Fruit fly (Drosophila melanogaster) whole organism, embryonic: Measurements from ENCODE around the gene nudC.
A peak's percentile ranks its signal among the peaks of the same experiment; 100 is the strongest.

Source experiments
- Abd-B ChIP-seq: fragments of 200-800 bp; sonication (Bioruptor generic); optimal IDR thresholded peaks from 2 replicates; lab custom pipeline; 2018; ENCODE audit warnings: missing biosample characterization, mild to moderate bottlenecking, missing genetic modification characterization, moderate library complexity
- Bgb ChIP-seq: fragments of 200-800 bp; sonication (Bioruptor generic); IDR thresholded peaks from 2 replicates; pipeline ENCODE4 v1.3.6; 2022; ENCODE audit warnings: missing biosample characterization, missing genetic modification characterization; ENCODE audit not compliant: partially characterized antibody
- CG11560 ChIP-seq: fragments of 200-800 bp; sonication (Bioruptor generic); IDR thresholded peaks from 3 replicates; pipeline ENCODE4 v1.3.6; 2022; ENCODE audit warnings: missing biosample characterization, missing genetic modification characterization
- CG12155 ChIP-seq: fragments of 200-800 bp; sonication (Bioruptor generic); optimal IDR thresholded peaks from 3 replicates; lab custom pipeline; 2016; ENCODE audit warnings: missing biosample characterization, missing genetic modification characterization
- CG12391 ChIP-seq: fragments of 200-800 bp; sonication (Bioruptor generic); optimal IDR thresholded peaks from 3 replicates; lab custom pipeline; 2018; ENCODE audit warnings: missing biosample characterization, mild to moderate bottlenecking, missing genetic modification characterization, moderate library complexity
- CG12659 ChIP-seq: fragments of 200-800 bp; sonication (Bioruptor generic); optimal IDR thresholded peaks from 3 replicates; lab custom pipeline; 2017; ENCODE audit warnings: mild to moderate bottlenecking, missing biosample characterization, missing genetic modification reagents, missing genetic modification characterization
- CG12942 ChIP-seq: fragments of 200-800 bp; sonication (Bioruptor generic); optimal IDR thresholded peaks from 3 replicates; lab custom pipeline; 2016; ENCODE audit warnings: missing biosample characterization, missing genetic modification characterization
- CG13296 ChIP-seq: fragments of 200-800 bp; sonication (Bioruptor generic); optimal IDR thresholded peaks from 3 replicates; lab custom pipeline; 2018; ENCODE audit warnings: missing biosample characterization, mild to moderate bottlenecking, missing genetic modification characterization
- CG13424 ChIP-seq: fragments of 200-800 bp; sonication (Bioruptor generic); optimal IDR thresholded peaks from 2 replicates; lab custom pipeline; 2019; ENCODE audit warnings: missing biosample characterization, mild to moderate bottlenecking, missing genetic modification characterization, moderate library complexity
- CG17361 ChIP-seq: fragments of 200-800 bp; sonication (Bioruptor generic); IDR thresholded peaks from 3 replicates; pipeline ENCODE4 v1.3.6; 2022; ENCODE audit warnings: missing biosample characterization, missing genetic modification characterization
- CG17612 ChIP-seq: fragments of 200-800 bp; sonication (Bioruptor generic); IDR thresholded peaks from 2 replicates; pipeline ENCODE4 v1.3.6; 2022; ENCODE audit warnings: missing biosample characterization, missing genetic modification characterization
- CG34376 ChIP-seq: fragments of 200-800 bp; sonication (Bioruptor generic); optimal IDR thresholded peaks from 2 replicates; lab custom pipeline; 2018; ENCODE audit warnings: missing biosample characterization, mild to moderate bottlenecking, missing genetic modification characterization
- CG3847 ChIP-seq: fragments of 200-800 bp; sonication (Bioruptor generic); IDR thresholded peaks from 2 replicates; pipeline ENCODE4 v1.3.6; 2022; ENCODE audit warnings: missing biosample characterization, missing genetic modification characterization
- CG6813 ChIP-seq: fragments of 200-800 bp; sonication (Bioruptor generic); optimal IDR thresholded peaks from 2 replicates; lab custom pipeline; 2017; ENCODE audit warnings: missing biosample characterization, missing genetic modification characterization, mild to moderate bottlenecking, moderate library complexity, missing genetic modification reagents
- CG7372 ChIP-seq: fragments of 200-800 bp; sonication (Bioruptor generic); IDR thresholded peaks from 2 replicates; pipeline ENCODE4 v1.3.6; 2022; ENCODE audit warnings: missing biosample characterization, missing genetic modification characterization
- CG7556 ChIP-seq: fragments of 200-800 bp; sonication (Bioruptor generic); optimal IDR thresholded peaks from 2 replicates; lab custom pipeline; 2017; ENCODE audit warnings: missing biosample characterization, mild to moderate bottlenecking, missing genetic modification characterization
- CG7928 ChIP-seq: fragments of 200-800 bp; sonication (Bioruptor generic); optimal IDR thresholded peaks from 2 replicates; lab custom pipeline; 2017; ENCODE audit warnings: missing biosample characterization, mild to moderate bottlenecking, missing genetic modification characterization
- CG8281 ChIP-seq: fragments of 200-800 bp; sonication (Bioruptor generic); optimal IDR thresholded peaks from 2 replicates; lab custom pipeline; 2018; ENCODE audit warnings: missing biosample characterization, mild to moderate bottlenecking, missing genetic modification characterization, moderate library complexity
- Dbx ChIP-seq: fragments of 200-800 bp; sonication (Bioruptor generic); IDR thresholded peaks from 3 replicates; pipeline ENCODE4 v1.3.6; 2022; ENCODE audit warnings: missing biosample characterization, missing genetic modification characterization
- Fer3 ChIP-seq: fragments of 200-800 bp; sonication (Bioruptor generic); optimal IDR thresholded peaks from 2 replicates; lab custom pipeline; 2018; ENCODE audit warnings: missing biosample characterization, mild to moderate bottlenecking, missing genetic modification characterization, moderate library complexity
- HHEX ChIP-seq: fragments of 200-800 bp; sonication (Bioruptor generic); optimal IDR thresholded peaks from 3 replicates; lab custom pipeline; 2017; ENCODE audit warnings: missing biosample characterization, mild to moderate bottlenecking, missing genetic modification characterization, missing genetic modification reagents
- MBD-R2 ChIP-seq: fragments of 200-800 bp; sonication (Bioruptor generic); IDR thresholded peaks from 2 replicates; pipeline ENCODE4 v1.3.6; 2022; ENCODE audit warnings: missing biosample characterization, missing genetic modification characterization
- Ssrp ChIP-seq: fragments of 200-800 bp; sonication (Bioruptor generic); optimal IDR thresholded peaks from 2 replicates; lab custom pipeline; 2018; ENCODE audit warnings: missing biosample characterization, mild to moderate bottlenecking, missing genetic modification characterization, moderate library complexity
- aop ChIP-seq: fragments of 200-800 bp; sonication (Bioruptor generic); IDR thresholded peaks from 2 replicates; pipeline ENCODE4 v1.3.6; 2022; ENCODE audit warnings: missing biosample characterization, missing genetic modification characterization
- bsh ChIP-seq, 2 experiments: fragments of 200-800 bp; sonication (Bioruptor generic); optimal IDR thresholded peaks; 2 replicates each; lab custom pipeline; 2017 to 2018; ENCODE audit warnings: mild to moderate bottlenecking in 2 of 2, missing biosample characterization in 2 of 2, missing genetic modification characterization in 2 of 2, moderate library complexity in 1 of 2
- cg ChIP-seq: fragments of 200-800 bp; sonication (Bioruptor generic); optimal IDR thresholded peaks from 3 replicates; lab custom pipeline; 2019; ENCODE audit warnings: missing biosample characterization, mild to moderate bottlenecking, missing genetic modification characterization, moderate library complexity
- crc ChIP-seq: fragments of 200-800 bp; sonication (Bioruptor generic); optimal IDR thresholded peaks from 2 replicates; lab custom pipeline; 2016; ENCODE audit warnings: missing biosample characterization, missing genetic modification characterization
- dpn ChIP-seq, 2 experiments: fragments of 200-800 bp; sonication (Bioruptor generic); optimal IDR thresholded peaks; 3 replicates each; lab custom pipeline; 2016; ENCODE audit warnings: missing biosample characterization in 2 of 2, missing genetic modification characterization in 2 of 2
- her ChIP-seq: fragments of 200-800 bp; sonication (Bioruptor generic); optimal IDR thresholded peaks from 2 replicates; lab custom pipeline; 2016; ENCODE audit warnings: missing biosample characterization, missing genetic modification characterization
- insv ChIP-seq, 2 experiments: fragments of 200-800 bp; sonication (Bioruptor generic); optimal IDR thresholded peaks; 3 replicates each; lab custom pipeline; 2016 to 2018; ENCODE audit warnings: missing biosample characterization in 2 of 2, missing genetic modification characterization in 2 of 2
- kay ChIP-seq: fragments of 200-800 bp; sonication (Bioruptor generic); optimal IDR thresholded peaks from 2 replicates; lab custom pipeline; 2016; ENCODE audit warnings: missing biosample characterization, missing genetic modification characterization
- lbe ChIP-seq: fragments of 200-800 bp; sonication (Bioruptor generic); optimal IDR thresholded peaks from 2 replicates; lab custom pipeline; 2016; ENCODE audit warnings: missing biosample characterization, mild to moderate bottlenecking, missing genetic modification characterization
- lola ChIP-seq, 3 experiments: fragments of >200 bp in 2 of 3; fragments of 200-800 bp in 1 of 3; sonication (Bioruptor generic) in 1 of 3; optimal IDR thresholded peaks; 2 replicates each; lab custom pipeline; 2017 to 2019; ENCODE audit warnings: missing biosample characterization in 3 of 3, missing genetic modification characterization in 3 of 3, mild to moderate bottlenecking in 1 of 3, moderate library complexity in 1 of 3
- mld ChIP-seq: fragments of 200-800 bp; sonication (Bioruptor generic); IDR thresholded peaks from 3 replicates; pipeline ENCODE4 v1.3.6; 2022; ENCODE audit warnings: missing biosample characterization, missing genetic modification characterization; ENCODE audit not compliant: partially characterized antibody
- nerfin-2 ChIP-seq: fragments of 200-800 bp; sonication (Bioruptor generic); IDR thresholded peaks from 2 replicates; pipeline ENCODE4 v1.3.6; 2022; ENCODE audit warnings: missing biosample characterization, missing genetic modification characterization; ENCODE audit not compliant: partially characterized antibody
- onecut ChIP-seq: fragments of 200-800 bp; sonication (Bioruptor generic); IDR thresholded peaks from 2 replicates; pipeline ENCODE4 v1.3.6; 2022; ENCODE audit warnings: missing biosample characterization, missing genetic modification characterization
- pros ChIP-seq: fragments of 200-800 bp; sonication (Bioruptor generic); optimal IDR thresholded peaks from 3 replicates; lab custom pipeline; 2019; ENCODE audit warnings: missing biosample characterization, mild to moderate bottlenecking, missing genetic modification characterization, moderate library complexity
- sc ChIP-seq, 3 experiments: fragments of >200 bp in 2 of 3; fragments of 200-800 bp in 1 of 3; sonication (Bioruptor generic) in 1 of 3; optimal IDR thresholded peaks; 2 replicates in 2 of 3; 3 replicates in 1 of 3; lab custom pipeline; 2017; ENCODE audit warnings: mild to moderate bottlenecking in 1 of 3, missing biosample characterization in 1 of 3, missing genetic modification characterization in 1 of 3, missing genetic modification reagents in 1 of 3
- so ChIP-seq: fragments of 200-800 bp; sonication (Bioruptor generic); IDR thresholded peaks from 3 replicates; pipeline ENCODE4 v1.3.6; 2022; ENCODE audit warnings: missing biosample characterization, missing genetic modification characterization
- stc ChIP-seq: fragments of 200-800 bp; sonication (Bioruptor generic); IDR thresholded peaks from 2 replicates; pipeline ENCODE4 v1.3.6; 2022; ENCODE audit warnings: missing biosample characterization, missing genetic modification characterization
- tio ChIP-seq: fragments of 200-800 bp; sonication (Bioruptor generic); optimal IDR thresholded peaks from 2 replicates; lab custom pipeline; 2017; ENCODE audit warnings: missing biosample characterization, missing genetic modification characterization, inconsistent platforms
- toy ChIP-seq: fragments of 200-800 bp; sonication (Bioruptor generic); IDR thresholded peaks from 2 replicates; pipeline ENCODE4 v1.3.6; 2022; ENCODE audit warnings: missing biosample characterization, missing genetic modification characterization
- ttk ChIP-seq: fragments of 200-800 bp; sonication (Bioruptor generic); IDR thresholded peaks from 2 replicates; pipeline ENCODE4 v2.1.2; 2022; ENCODE audit warnings: missing biosample characterization, missing genetic modification characterization
- usp ChIP-seq: fragments of >200 bp; optimal IDR thresholded peaks from 2 replicates; lab custom pipeline; 2017; ENCODE audit warnings: missing biosample characterization, missing genetic modification characterization
- vvl ChIP-seq: fragments of 200-800 bp; sonication (Bioruptor generic); IDR thresholded peaks from 2 replicates; pipeline ENCODE4 v1.3.6; 2022; ENCODE audit warnings: missing biosample characterization, missing genetic modification characterization
- zf30C ChIP-seq: fragments of 200-800 bp; sonication (Bioruptor generic); optimal IDR thresholded peaks from 3 replicates; lab custom pipeline; 2018; ENCODE audit warnings: missing biosample characterization, mild to moderate bottlenecking, missing genetic modification characterization

nudC gene

DNA sequence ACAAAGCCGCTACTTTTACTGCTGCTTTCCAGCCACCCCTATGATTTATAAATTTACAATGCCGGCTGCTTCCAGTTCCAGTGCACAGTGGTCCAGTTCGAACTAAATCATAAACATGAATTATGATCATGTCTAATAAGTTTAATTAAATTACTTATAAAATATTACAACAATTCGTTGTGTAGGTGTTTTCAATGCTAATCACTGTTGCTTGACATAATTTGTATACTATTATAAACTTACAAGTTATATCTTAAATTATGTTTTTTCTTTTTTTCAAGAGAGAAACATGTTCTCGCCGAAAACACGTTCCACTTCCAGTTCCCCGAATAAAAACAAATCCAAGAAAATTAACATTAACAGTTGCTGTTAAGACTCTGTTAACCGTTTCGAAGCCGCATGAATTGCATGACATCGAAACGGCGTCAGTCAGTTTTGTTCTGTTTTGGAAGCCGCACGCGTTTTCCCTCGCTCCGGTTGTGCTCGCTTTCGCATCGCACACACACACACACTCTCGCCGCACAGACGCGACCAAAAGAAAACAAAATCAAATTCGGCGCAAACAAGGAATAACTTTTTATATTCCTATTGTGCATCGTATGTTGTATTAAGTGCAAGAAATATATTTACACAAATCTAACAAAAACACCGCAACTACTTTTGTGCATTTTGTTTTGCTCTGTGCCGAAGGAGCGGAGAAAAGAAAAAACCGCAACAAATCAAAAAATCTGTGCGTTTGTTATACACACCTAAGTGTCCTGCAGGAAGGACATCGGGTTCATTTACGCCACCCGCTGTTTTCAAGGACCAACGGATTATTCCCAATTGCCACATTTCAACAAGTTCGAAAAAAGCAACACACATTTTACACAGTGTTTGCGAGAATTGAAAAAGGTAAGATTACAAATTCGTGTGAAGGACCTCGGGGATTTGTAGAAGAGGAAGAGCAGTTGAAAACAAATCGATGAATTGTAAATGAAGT lies 38.9 kb upstream of the nudC start, which contains the start of gene Nrt (continued):
- TF ChIP-seq lola (GFP tag; optimal IDR thresholded peaks at IDR 0.05; lab: Kevin White, UChicago) (peak in 1 of 3 experiments; percentile 71), Bgb (GFP tag; lab: Robert Waterston, UW) (peak; percentile 52), Fer3 (tag; lab: Kevin White, UChicago) (peak; percentile 19), CG3847 (GFP tag; lab: Robert Waterston, UW) (0 out of 2 replicates have a peak, but pooled peaks have one; percentile 27), Ssrp (tag; lab: Kevin White, UChicago) (peak; percentile 50), nerfin-2 (0 out of 2 replicates have a peak, but pooled peaks have one; percentile 40), vvl (GFP tag; lab: Robert Waterston, UW) (peak; percentile 79), CG17361 (peak; percentile 67; the same call in 2 of the 3 replicates), toy (GFP tag; lab: Robert Waterston, UW) (no peak), stc (GFP tag; lab: Robert Waterston, UW) (0 out of 2 replicates have a peak, but pooled peaks have one; percentile 58), dpn (GFP tag; optimal IDR thresholded peaks at IDR 0.05; lab: Kevin White, UChicago) (peak in 1 of 2 experiments; percentile 49), CG8281 (tag; lab: Kevin White, UChicago) (no peak), mld (GFP tag; lab: Robert Waterston, UW) (no peak), usp (GFP tag; lab: Kevin White, UChicago) (no peak), her (GFP tag; lab: Kevin White, UChicago) (peak; percentile 31), CG13424 (peak; percentile 83), Dbx (GFP tag; lab: Robert Waterston, UW) (0 out of 3 replicates have a peak, but pooled peaks have one; percentile 30), HHEX (GFP tag; lab: Kevin White, UChicago) (peak; percentile 63), CG7556 (GFP tag; lab: Kevin White, UChicago) (peak; percentile 85), so (GFP tag; lab: Robert Waterston, UW) (no peak), CG12659 (GFP tag; lab: Kevin White, UChicago) (peak; percentile 58), CG7928 (GFP tag; lab: Kevin White, UChicago) (peak; percentile 1), CG12942 (peak; percentile 9), crc (GFP tag; lab: Kevin White, UChicago) (no peak), lbe (GFP tag; lab: Kevin White, UChicago) (peak; percentile 24), insv (GFP tag; optimal IDR thresholded peaks at IDR 0.05; lab: Kevin White, UChicago) (peak in 1 of 2 experiments; percentile 61), CG7372 (GFP tag; lab: Robert Waterston, UW) (no peak), MBD-R2 (GFP tag; lab: Robert Waterston, UW) (peak; percentile 26; the same call in 1 of the 2 replicates), bsh (GFP tag; optimal IDR thresholded peaks at IDR 0.05; lab: Kevin White, UChicago) (peak; percentile 48 to 76), kay (GFP tag; lab: Kevin White, UChicago) (peak; percentile 34), onecut (GFP tag; lab: Robert Waterston, UW) (peak; percentile 33; the same call in 1 of the 2 replicates), sc (optimal IDR thresholded peaks at IDR 0.05; lab: Kevin White, UChicago) (no peak), sc (GFP tag; optimal IDR thresholded peaks at IDR 0.05; lab: Kevin White, UChicago) (peak; percentile 19), CG11560 (tag; lab: Robert Waterston, UW) (no peak), zf30C (peak; percentile 7), pros (GFP tag; lab: Kevin White, UChicago) (peak; percentile 65), CG6813 (GFP tag; lab: Kevin White, UChicago) (peak; percentile 69), CG12391 (tag; lab: Kevin White, UChicago) (peak; percentile 82), Abd-B (GFP tag; lab: Kevin White, UChicago) (no peak), CG34376 (GFP tag; lab: Kevin White, UChicago) (peak; percentile 63), CG17612 (GFP tag; lab: Robert Waterston, UW) (no peak), cg (GFP tag; lab: Kevin White, UChicago) (peak; percentile 78), aop (GFP tag; lab: Robert Waterston, UW) (no peak), CG12155 (GFP tag; lab: Kevin White, UChicago) (peak; percentile 12), tio (GFP tag; lab: Kevin White, UChicago) (no peak), CG13296 (GFP tag; lab: Kevin White, UChicago) (peak; percentile 71), ttk (GFP tag; lab: Robert Waterston, UW) (peak; percentile 65; the same call in 1 of the 2 replicates)
